Worm (Caenorhabditis elegans): ENCODE measurements around the gene F36H12.5.
"Not testable (repeated sequence)": the region's sequence is repeated elsewhere in the genome, so short reads cannot be mapped to it uniquely, and the experiment has no call there.

Gene F36H12.5

ce11 chrIV:5226552-5226951 is 40.0 kb upstream of the F36H12.5 start, which contains the start of gene nsph-4.1:
TSS of gene nsph-4.1 (plus strand) at chrIV:5226852.
- TF ChIP-seq nhr-19 (GFP tag; conservative IDR thresholded peaks at IDR 0.05); pag-3 (tag; optimal IDR thresholded peaks at IDR 0.05; ENCODE audit: borderline replicate concordance, insufficient read depth); snu-23 (GFP tag; optimal IDR thresholded peaks at IDR 0.05): not testable (repeated sequence)

ce11 chrIV:5228619-5229018 is 38.0 kb upstream of the F36H12.5 start, which contains the start of gene thn-6:
TSS of gene thn-6 (plus strand) at chrIV:5228919.
- TF ChIP-seq pax-3 (tag; optimal IDR thresholded peaks at IDR 0.05) (no peak), ceh-63 (GFP tag; optimal IDR thresholded peaks at IDR 0.05) (no peak), lin-13 (GFP tag; optimal IDR thresholded peaks at IDR 0.05) (no peak), mab-9 (GFP tag; IDR thresholded peaks at IDR 0.05) (no peak), nhr-84 (tag; optimal IDR thresholded peaks at IDR 0.05) (no peak), egl-27 (tag; optimal IDR thresholded peaks at IDR 0.05) (no peak), pqm-1 (tag; optimal IDR thresholded peaks at IDR 0.05) (no peak), dpl-1 (GFP tag; optimal IDR thresholded peaks at IDR 0.05) (no peak), F16B12.6 (tag; optimal IDR thresholded peaks at IDR 0.05) (no peak), ceh-82 (tag; optimal IDR thresholded peaks at IDR 0.05) (no peak), ztf-11 (tag; optimal IDR thresholded peaks at IDR 0.05) (no peak)

- TF ChIP-seq lin-39 (tag; optimal IDR thresholded peaks at IDR 0.05) (no peak), ztf-4 (tag; optimal IDR thresholded peaks at IDR 0.05) (no peak), nhr-71 (tag; optimal IDR thresholded peaks at IDR 0.05) (no peak), unc-98 (GFP tag; IDR thresholded peaks at IDR 0.05) (no peak)
These were observed 36.0 kb upstream of the F36H12.5 start, which contains the start of gene thn-5 for ce11 chrIV:5230530-5230929. TSS of gene thn-5 (plus strand) at chrIV:5230830.

- not testable (repeated sequence) for TF ChIP-seq ama-1 (optimal IDR thresholded peaks at IDR 0.05); pax-3 (tag; optimal IDR thresholded peaks at IDR 0.05); nhr-237 (tag; optimal IDR thresholded peaks at IDR 0.05)
These were observed 11.9 kb upstream of the F36H12.5 start, which contains the start of gene F36H12.10 for ce11 chrIV:5254678-5255077. TSS of gene F36H12.10 (minus strand) at chrIV:5254778.

- TF ChIP-seq ceh-8 (GFP tag; optimal IDR thresholded peaks at IDR 0.05); sup-37 (GFP tag; optimal IDR thresholded peaks at IDR 0.05); nhr-85 (tag): not testable (repeated sequence)
These were observed 9.8 kb upstream of the F36H12.5 start, which contains the start of gene F36H12.9 for ce11 chrIV:5256731-5257130. TSS of gene F36H12.9 (plus strand) at chrIV:5257031.

- TF ChIP-seq dpl-1 (GFP tag; optimal IDR thresholded peaks at IDR 0.05); tlp-1 (tag; optimal IDR thresholded peaks at IDR 0.05); ztf-4 (tag; optimal IDR thresholded peaks at IDR 0.05): not testable (repeated sequence)
These were observed 8.2 kb upstream of the F36H12.5 start, which contains the start of gene ttbk-2.1 for ce11 chrIV:5258385-5258784. TSS of gene ttbk-2.1 (plus strand) at chrIV:5258685.

- TF ChIP-seq unc-30 (tag; optimal IDR thresholded peaks at IDR 0.05); ama-1 (optimal IDR thresholded peaks at IDR 0.05); vab-15 (tag; optimal IDR thresholded peaks at IDR 0.05): not testable (repeated sequence)
These were observed 6.3 kb upstream of the F36H12.5 start, which contains the start of gene msp-19 for ce11 chrIV:5260289-5260688. TSS of gene msp-19 (plus strand) at chrIV:5260589.

- TF ChIP-seq nhr-19 (GFP tag; conservative IDR thresholded peaks at IDR 0.05), result peak; percentile 52
These were observed 4.8 kb upstream of the F36H12.5 start for ce11 chrIV:5261786-5262185.

Data from whole organism, L1 larva.